Fruit fly (Drosophila melanogaster) whole organism, prepupa: ENCODE results near the gene CG14515.

ENCODE experiments used
- Blimp-1 ChIP-seq: fragments of 200-800 bp; sonication (Bioruptor generic); optimal IDR thresholded peaks from 3 replicates; lab custom pipeline; 2017; ENCODE audit warnings: missing biosample characterization, missing genetic modification characterization, mild to moderate bottlenecking, moderate library complexity, missing genetic modification reagents
- CG10631 ChIP-seq: fragments of 200-800 bp; sonication (Bioruptor generic); optimal IDR thresholded peaks from 2 replicates; lab custom pipeline; 2016; ENCODE audit warnings: missing biosample characterization, missing genetic modification characterization
- CG10669 ChIP-seq: fragments of 200-800 bp; sonication (Bioruptor generic); optimal IDR thresholded peaks from 3 replicates; lab custom pipeline; 2018; ENCODE audit warnings: missing biosample characterization, mild to moderate bottlenecking, missing genetic modification characterization, moderate library complexity
- CG11294 ChIP-seq: fragments of 200-800 bp; sonication (Bioruptor generic); IDR thresholded peaks from 2 replicates; pipeline ENCODE4 v1.3.6; 2022; ENCODE audit warnings: missing biosample characterization, missing genetic modification characterization
- CG11762 ChIP-seq: fragments of 200-800 bp; sonication (Bioruptor generic); optimal IDR thresholded peaks from 3 replicates; lab custom pipeline; 2016; ENCODE audit warnings: missing biosample characterization, missing genetic modification characterization; ENCODE audit not compliant: insufficient read depth
- CG11902 ChIP-seq: fragments of 200-800 bp; sonication (Bioruptor generic); optimal IDR thresholded peaks from 3 replicates; lab custom pipeline; 2016; ENCODE audit warnings: missing biosample characterization, missing genetic modification characterization
- CG15336 ChIP-seq: fragments of 200-800 bp; sonication (Bioruptor generic); IDR thresholded peaks from 2 replicates; pipeline ENCODE4 v1.3.6; 2022; ENCODE audit warnings: missing biosample characterization, missing genetic modification characterization
- CG1621 ChIP-seq: fragments of 200-800 bp; sonication (Bioruptor generic); optimal IDR thresholded peaks from 3 replicates; lab custom pipeline; 2018; ENCODE audit warnings: missing biosample characterization, mild to moderate bottlenecking, missing genetic modification characterization
- CG16779 ChIP-seq: fragments of 200-800 bp; sonication (Bioruptor generic); optimal IDR thresholded peaks from 3 replicates; lab custom pipeline; 2017; ENCODE audit warnings: missing biosample characterization, mild to moderate bottlenecking, missing genetic modification characterization
- CG31627 ChIP-seq: fragments of 200-800 bp; sonication (Bioruptor generic); optimal IDR thresholded peaks from 3 replicates; lab custom pipeline; 2016; ENCODE audit warnings: missing biosample characterization, missing genetic modification characterization
- CG32006 ChIP-seq: fragments of 200-800 bp; sonication (Bioruptor generic); optimal IDR thresholded peaks from 3 replicates; lab custom pipeline; 2017; ENCODE audit warnings: missing biosample characterization, mild to moderate bottlenecking, missing genetic modification characterization
- CG34406 ChIP-seq: fragments of 200-800 bp; sonication (Bioruptor generic); optimal IDR thresholded peaks from 3 replicates; lab custom pipeline; 2016; ENCODE audit warnings: missing biosample characterization, missing genetic modification characterization
- CG4318 ChIP-seq: fragments of 200-800 bp; sonication (Bioruptor generic); optimal IDR thresholded peaks from 3 replicates; lab custom pipeline; 2017; ENCODE audit warnings: missing biosample characterization, mild to moderate bottlenecking, missing genetic modification characterization
- CG6163 ChIP-seq: fragments of 200-800 bp; sonication (Bioruptor generic); IDR thresholded peaks from 3 replicates; pipeline ENCODE4 v1.3.6; 2022; ENCODE audit warnings: missing biosample characterization, missing genetic modification characterization
- CG6276 ChIP-seq: fragments of 200-800 bp; sonication (Bioruptor generic); optimal IDR thresholded peaks from 2 replicates; lab custom pipeline; 2017; ENCODE audit warnings: missing biosample characterization, mild to moderate bottlenecking, missing genetic modification characterization
- CG6792 ChIP-seq: fragments of 200-800 bp; sonication (Bioruptor generic); optimal IDR thresholded peaks from 3 replicates; lab custom pipeline; 2016; ENCODE audit warnings: missing biosample characterization, missing genetic modification characterization
- CG6808 ChIP-seq: fragments of 200-800 bp; sonication (Bioruptor generic); optimal IDR thresholded peaks from 3 replicates; lab custom pipeline; 2017; ENCODE audit warnings: missing biosample characterization, missing genetic modification characterization, mild to moderate bottlenecking, moderate library complexity, missing genetic modification reagents
- CG8119 ChIP-seq: fragments of 200-800 bp; sonication (Bioruptor generic); IDR thresholded peaks from 3 replicates; pipeline ENCODE4 v1.3.6; 2022; ENCODE audit warnings: missing biosample characterization, missing genetic modification characterization
- CG8319 ChIP-seq: fragments of 200-800 bp; sonication (Bioruptor generic); optimal IDR thresholded peaks from 3 replicates; lab custom pipeline; 2016; ENCODE audit warnings: missing biosample characterization, missing genetic modification characterization
- Eip75B ChIP-seq: fragments of 200-800 bp; sonication (Bioruptor generic); optimal IDR thresholded peaks from 3 replicates; lab custom pipeline; 2016; ENCODE audit warnings: missing biosample characterization, missing genetic modification characterization
- Eip78C ChIP-seq: fragments of 200-800 bp; sonication (Bioruptor generic); peaks from one replicate; lab custom pipeline; 2016; ENCODE audit warnings: missing biosample characterization, missing genetic modification characterization
- Eip93F ChIP-seq: fragments of 200-800 bp; sonication (Bioruptor generic); optimal IDR thresholded peaks from 2 replicates; lab custom pipeline; 2016; ENCODE audit warnings: missing biosample characterization, mild to moderate bottlenecking, missing genetic modification characterization
- Ets21C ChIP-seq: fragments of 200-800 bp; sonication (Bioruptor generic); optimal IDR thresholded peaks from 3 replicates; lab custom pipeline; 2016; ENCODE audit warnings: missing biosample characterization, missing genetic modification characterization
- Ets96B ChIP-seq: fragments of 200-800 bp; optimal IDR thresholded peaks from 2 replicates; lab custom pipeline; 2019; ENCODE audit warnings: missing biosample characterization, mild to moderate bottlenecking, missing genetic modification characterization, moderate library complexity
- Gug ChIP-seq: fragments of 200-800 bp; sonication (Bioruptor generic); IDR thresholded peaks from 2 replicates; pipeline ENCODE4 v1.3.6; 2022; ENCODE audit warnings: missing biosample characterization, missing genetic modification characterization
- Hr38 ChIP-seq: sonication (Bioruptor generic); optimal IDR thresholded peaks from 2 replicates; lab custom pipeline; 2016; ENCODE audit warnings: missing biosample characterization, missing genetic modification characterization
- Hr39 ChIP-seq: fragments of 200-800 bp; sonication (Bioruptor generic); optimal IDR thresholded peaks from 2 replicates; lab custom pipeline; 2016; ENCODE audit warnings: missing biosample characterization, missing genetic modification characterization
- Lpt ChIP-seq: fragments of 200-800 bp; sonication (Bioruptor generic); optimal IDR thresholded peaks from 3 replicates; lab custom pipeline; 2016; ENCODE audit warnings: missing biosample characterization, missing genetic modification characterization
- Met ChIP-seq: fragments of 200-800 bp; sonication (Bioruptor generic); optimal IDR thresholded peaks from 3 replicates; lab custom pipeline; 2016; ENCODE audit warnings: missing biosample characterization, missing genetic modification characterization
- OdsH ChIP-seq: fragments of 200-800 bp; sonication (Bioruptor generic); optimal IDR thresholded peaks from 3 replicates; lab custom pipeline; 2016; ENCODE audit warnings: missing biosample characterization, missing genetic modification characterization
- Smox ChIP-seq: fragments of 200-800 bp; sonication (Bioruptor generic); optimal IDR thresholded peaks from 3 replicates; lab custom pipeline; 2016; ENCODE audit warnings: missing biosample characterization, missing genetic modification characterization
- Sox102F ChIP-seq: fragments of 200-800 bp; sonication (Bioruptor generic); optimal IDR thresholded peaks from 2 replicates; lab custom pipeline; 2016; ENCODE audit warnings: missing biosample characterization, mild to moderate bottlenecking, missing genetic modification characterization
- Sox14 ChIP-seq: fragments of 200-800 bp; sonication (Bioruptor generic); optimal IDR thresholded peaks from 3 replicates; lab custom pipeline; 2016; ENCODE audit warnings: missing biosample characterization, missing genetic modification characterization
- Sox15 ChIP-seq: fragments of 200-800 bp; sonication (Bioruptor generic); optimal IDR thresholded peaks from 3 replicates; lab custom pipeline; 2016; ENCODE audit warnings: missing biosample characterization, missing genetic modification characterization
- achi ChIP-seq: fragments of 200-800 bp; sonication (Bioruptor generic); optimal IDR thresholded peaks from 3 replicates; lab custom pipeline; 2016; ENCODE audit warnings: missing biosample characterization, missing genetic modification characterization
- acj6 ChIP-seq: fragments of 200-800 bp; sonication (Bioruptor generic); optimal IDR thresholded peaks from 3 replicates; lab custom pipeline; 2016; ENCODE audit warnings: missing biosample characterization, missing genetic modification characterization
- cyc ChIP-seq: fragments of 200-800 bp; sonication (Bioruptor generic); optimal IDR thresholded peaks from 3 replicates; lab custom pipeline; 2016; ENCODE audit warnings: missing biosample characterization, missing genetic modification characterization
- dac ChIP-seq: fragments of 200-800 bp; sonication (Bioruptor generic); optimal IDR thresholded peaks from 2 replicates; lab custom pipeline; 2017; ENCODE audit warnings: missing biosample characterization, mild to moderate bottlenecking, missing genetic modification characterization
- dsx ChIP-seq: fragments of 200-800 bp; optimal IDR thresholded peaks from 3 replicates; lab custom pipeline; 2019; ENCODE audit warnings: missing biosample characterization, mild to moderate bottlenecking, missing genetic modification characterization, moderate library complexity; ENCODE audit not compliant: poor library complexity, severe bottlenecking
- eg ChIP-seq: fragments of 200-800 bp; sonication (Bioruptor generic); IDR thresholded peaks from 3 replicates; pipeline ENCODE4 v1.3.6; 2022; ENCODE audit warnings: missing biosample characterization, missing genetic modification characterization
- esn ChIP-seq: fragments of 200-800 bp; sonication (Bioruptor generic); optimal IDR thresholded peaks from 2 replicates; lab custom pipeline; 2016; ENCODE audit warnings: missing biosample characterization, mild to moderate bottlenecking, missing genetic modification characterization, moderate library complexity
- fkh ChIP-seq: fragments of 200-800 bp; sonication (Bioruptor generic); optimal IDR thresholded peaks from 3 replicates; lab custom pipeline; 2017; ENCODE audit warnings: missing biosample characterization, mild to moderate bottlenecking, missing genetic modification characterization, moderate library complexity
- lz ChIP-seq: fragments of 200-800 bp; sonication (Bioruptor generic); optimal IDR thresholded peaks from 3 replicates; lab custom pipeline; 2016; ENCODE audit warnings: missing biosample characterization, missing genetic modification characterization
- net ChIP-seq: fragments of 200-800 bp; sonication (Bioruptor generic); optimal IDR thresholded peaks from 3 replicates; lab custom pipeline; 2016; ENCODE audit warnings: missing biosample characterization, missing genetic modification characterization
- salr ChIP-seq, 2 experiments: fragments of 200-800 bp; sonication (Bioruptor generic); optimal IDR thresholded peaks; 3 replicates each; lab custom pipeline; 2016 to 2018; ENCODE audit warnings: missing biosample characterization in 2 of 2, missing genetic modification characterization in 2 of 2, mild to moderate bottlenecking in 1 of 2
- spab ChIP-seq: fragments of 200-800 bp; sonication (Bioruptor generic); optimal IDR thresholded peaks from 2 replicates; lab custom pipeline; 2017; ENCODE audit warnings: missing biosample characterization, mild to moderate bottlenecking, missing genetic modification characterization, missing genetic modification reagents
- topi ChIP-seq: fragments of 200-800 bp; sonication (Bioruptor generic); optimal IDR thresholded peaks from 3 replicates; lab custom pipeline; 2016; ENCODE audit warnings: missing biosample characterization, missing genetic modification characterization

Gene CG14515

DNA sequence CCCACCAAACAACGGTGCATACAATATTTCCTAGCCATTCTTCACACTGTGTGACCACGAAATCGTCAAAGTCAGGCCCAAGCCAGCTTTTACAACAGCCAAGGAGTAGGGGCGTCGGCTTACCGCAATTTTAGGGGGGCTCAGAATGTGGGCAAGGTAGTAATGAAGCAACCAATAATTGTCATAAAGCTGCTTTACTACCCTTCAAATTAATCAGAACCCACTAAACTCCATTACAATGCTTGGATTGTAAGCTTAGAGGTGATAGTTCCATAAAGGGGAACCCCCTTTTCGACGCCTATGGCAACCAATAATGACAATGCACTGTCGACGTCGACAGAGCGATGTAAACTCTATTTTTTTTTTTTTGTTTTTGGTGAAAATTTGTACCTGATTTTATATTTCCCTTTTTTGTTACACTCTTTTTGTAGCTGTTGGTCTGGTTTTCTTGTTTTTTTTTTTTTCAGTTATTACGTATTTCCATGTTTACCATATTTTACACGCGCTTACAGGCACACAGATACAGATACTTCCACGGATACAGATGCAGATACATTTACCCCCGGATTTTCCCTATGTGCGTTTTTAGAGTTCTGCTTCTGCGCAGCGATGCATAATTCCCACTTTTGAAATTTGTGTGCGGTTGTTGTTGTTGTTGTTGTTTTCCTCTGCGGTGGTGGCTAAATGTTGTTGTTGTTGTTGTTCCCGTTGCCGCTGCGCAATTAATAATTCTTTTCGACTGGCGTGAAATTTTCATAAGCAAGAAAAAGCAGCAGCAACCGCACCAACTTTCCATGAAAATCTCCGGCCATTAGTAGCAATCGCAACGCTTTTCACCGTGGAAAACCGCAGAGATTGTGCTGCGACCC is 7.5 kb downstream of the CG14515 start (continued):
- TF ChIP-seq Eip75B (GFP tag; lab: Kevin White, UChicago) = peak; percentile 24
- TF ChIP-seq CG10669 (GFP tag; lab: Kevin White, UChicago) = peak; percentile 20
- peak; percentile 54 for TF ChIP-seq acj6
- peak; percentile 26 for TF ChIP-seq CG6792 (GFP tag; lab: Kevin White, UChicago)
- no peak for TF ChIP-seq CG11294 (GFP tag; lab: Robert Waterston, UW)
- no peak for TF ChIP-seq topi (GFP tag; lab: Kevin White, UChicago)
- TF ChIP-seq CG15336 (GFP tag; lab: Robert Waterston, UW) = peak; percentile 79
- peak in 1 of 2 experiments; percentile 58 for TF ChIP-seq salr (GFP tag; optimal IDR thresholded peaks at IDR 0.05; lab: Kevin White, UChicago)
- TF ChIP-seq CG6276 (GFP tag; lab: Kevin White, UChicago) = peak; percentile 55
- TF ChIP-seq Hr39 (GFP tag; lab: Kevin White, UChicago) = no peak
- TF ChIP-seq CG4318 = peak; percentile 73
- no peak for TF ChIP-seq Blimp-1
- no peak for TF ChIP-seq Sox102F (GFP tag; lab: Kevin White, UChicago)
- TF ChIP-seq cyc = no peak
- peak; percentile 18 for TF ChIP-seq dsx (GFP tag; lab: Kevin White, UChicago)
- peak; percentile 12 for TF ChIP-seq CG1621 (tag; lab: Kevin White, UChicago)
- TF ChIP-seq CG8319 (GFP tag; lab: Kevin White, UChicago) = no peak
- TF ChIP-seq Eip78C (GFP tag; lab: Kevin White, UChicago) = peak; percentile 89
- peak; percentile 47 for TF ChIP-seq Ets96B (tag; lab: Kevin White, UChicago)
- peak; percentile 50 for TF ChIP-seq CG6808 (GFP tag; lab: Kevin White, UChicago)
- peak; percentile 38 for TF ChIP-seq spab (GFP tag; lab: Kevin White, UChicago)
- no peak for TF ChIP-seq Smox (GFP tag; lab: Kevin White, UChicago)
- TF ChIP-seq CG11902 (GFP tag; lab: Kevin White, UChicago) = no peak
- no peak for TF ChIP-seq esn (GFP tag; lab: Kevin White, UChicago)
- peak; percentile 27 for TF ChIP-seq Sox14 (GFP tag; lab: Kevin White, UChicago)
- peak; percentile 86 for TF ChIP-seq CG32006 (GFP tag; lab: Kevin White, UChicago)
- TF ChIP-seq CG16779 (tag; lab: Kevin White, UChicago) = peak; percentile 3
- TF ChIP-seq eg (GFP tag; lab: Robert Waterston, UW) = peak; percentile 76
- TF ChIP-seq Eip93F (GFP tag; lab: Kevin White, UChicago) = no peak
- no peak for TF ChIP-seq CG11762 (GFP tag; lab: Kevin White, UChicago)
- peak; percentile 34 for TF ChIP-seq lz (GFP tag; lab: Kevin White, UChicago)
- peak; percentile 51 for TF ChIP-seq achi
- TF ChIP-seq, all 60 proteins: peak for 35

DNA sequence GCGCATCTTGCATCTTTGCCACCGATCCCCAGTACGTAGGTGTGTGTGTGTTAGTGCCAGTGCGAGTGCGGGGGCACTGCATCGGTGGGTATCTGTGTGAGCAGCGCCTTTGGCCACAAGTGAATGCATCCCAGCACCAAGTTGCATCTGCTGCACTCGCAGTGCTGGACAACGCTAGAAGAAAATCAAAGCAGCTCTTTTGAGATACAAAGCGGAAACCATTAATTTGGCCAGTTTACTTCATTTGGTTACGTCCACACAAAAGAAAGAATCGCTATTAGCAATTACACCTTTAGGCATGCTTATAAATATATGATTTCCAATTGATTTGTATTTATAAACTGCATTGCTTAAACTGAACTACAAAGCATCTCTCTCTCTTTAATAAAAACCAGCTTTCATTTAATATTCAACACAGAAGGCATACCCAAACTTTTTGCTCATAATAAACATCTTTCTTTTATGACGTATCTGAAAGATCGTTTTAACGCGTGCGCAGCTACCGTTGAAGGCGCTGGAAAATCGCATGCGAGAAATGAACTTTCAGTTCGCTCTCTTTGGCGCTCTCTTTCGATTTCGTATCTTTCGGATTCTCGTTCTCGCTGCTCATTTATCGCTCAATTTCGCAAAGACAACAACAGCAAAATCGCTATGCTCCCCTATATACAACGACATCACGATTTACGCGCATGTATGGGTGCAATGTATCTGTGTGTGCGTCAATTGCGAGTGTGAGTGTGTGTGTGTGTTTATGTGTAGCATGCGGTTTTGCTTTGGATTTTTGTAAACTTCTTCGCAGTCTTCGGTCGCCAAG is 9.0 kb downstream of the CG14515 start:
- TF ChIP-seq CG34406 (no peak), CG11902 (GFP tag; lab: Kevin White, UChicago) (no peak), dac (GFP tag; lab: Kevin White, UChicago) (no peak), topi (GFP tag; lab: Kevin White, UChicago) (no peak), Met (GFP tag; lab: Kevin White, UChicago) (no peak), CG11762 (GFP tag; lab: Kevin White, UChicago) (no peak), CG6792 (GFP tag; lab: Kevin White, UChicago) (no peak), Gug (GFP tag; lab: Robert Waterston, UW) (no peak), Hr38 (GFP tag; lab: Kevin White, UChicago) (no peak), Sox15 (GFP tag; lab: Kevin White, UChicago) (no peak), esn (GFP tag; lab: Kevin White, UChicago) (no peak), CG31627 (GFP tag; lab: Kevin White, UChicago) (no peak), OdsH (GFP tag; lab: Kevin White, UChicago) (no peak), Blimp-1 (no peak), CG6163 (GFP tag; lab: Robert Waterston, UW) (0 out of 3 replicates have a peak, but pooled peaks have one; percentile 5), net (GFP tag; lab: Kevin White, UChicago) (no peak), CG10631 (no peak), fkh (GFP tag; lab: Kevin White, UChicago) (no peak), CG8319 (GFP tag; lab: Kevin White, UChicago) (no peak), Ets21C (no peak), Lpt (GFP tag; lab: Kevin White, UChicago) (no peak), Hr39 (GFP tag; lab: Kevin White, UChicago) (no peak), CG8119 (GFP tag; lab: Robert Waterston, UW) (no peak)
